Worm (Caenorhabditis elegans) whole organism, dauer: Measurements from ENCODE around the gene T07D1.3.

Source experiments
- unc-62 ChIP-seq: sonication (generic microtip); optimal IDR thresholded peaks from 2 replicates; lab custom pipeline; 2017; ENCODE audit warnings: missing biosample characterization, missing genetic modification reagents, missing genetic modification characterization

Gene T07D1.3

ce11 chrX:2447214-2447613 is 4.0 kb upstream of the T07D1.3 start:
- no peak for TF ChIP-seq unc-62

ce11 chrX:2446185-2446584 is 3.0 kb upstream of the T07D1.3 start:
- TF ChIP-seq unc-62 = no peak

ce11 chrX:2441163-2441562 is 2.0 kb downstream of the T07D1.3 start:
- no peak for TF ChIP-seq unc-62

- no peak for TF ChIP-seq unc-62
These were observed 3.5 kb downstream of the T07D1.3 start for ce11 chrX:2439728-2440127.

ce11 chrX:2439309-2439708 is 3.9 kb downstream of the T07D1.3 start:
- no peak for TF ChIP-seq unc-62

ce11 chrX:2438857-2439256 is 4.3 kb downstream of the T07D1.3 start, which contains the start of gene gid-2:
TSS of gene gid-2 (minus strand) at chrX:2438957.
- no peak for TF ChIP-seq unc-62

- no peak for TF ChIP-seq unc-62
These were observed 7.9 kb downstream of the T07D1.3 start for ce11 chrX:2435353-2435752.

ce11 chrX:2433805-2434204 is 9.4 kb downstream of the T07D1.3 start:
- no peak for TF ChIP-seq unc-62

- TF ChIP-seq unc-62 = no peak
These were observed 10.7 kb downstream of the T07D1.3 start for ce11 chrX:2432459-2432858.

ce11 chrX:2430317-2430716 is 12.9 kb downstream of the T07D1.3 start:
- no peak for TF ChIP-seq unc-62

ce11 chrX:2427404-2427803 is 15.8 kb downstream of the T07D1.3 start, which contains the start of gene gcy-31:
TSS of gene gcy-31 (minus strand) at chrX:2427504.
- TF ChIP-seq unc-62 = no peak

ce11 chrX:2426932-2427331 is 16.3 kb downstream of the T07D1.3 start:
- no peak for TF ChIP-seq unc-62

ce11 chrX:2425284-2425683 is 17.9 kb downstream of the T07D1.3 start:
- no peak for TF ChIP-seq unc-62

ce11 chrX:2422123-2422522 is 21.1 kb downstream of the T07D1.3 start:
- no peak for TF ChIP-seq unc-62

- no peak for TF ChIP-seq unc-62
These were observed 23.4 kb downstream of the T07D1.3 start, which contains the start of gene glr-7 for ce11 chrX:2419777-2420176. TSS of gene glr-7 (minus strand) at chrX:2419877.

ce11 chrX:2413277-2413676 is 29.9 kb downstream of the T07D1.3 start, which contains the start of gene hlh-15:
TSS of gene hlh-15 (minus strand) at chrX:2413377.
- TF ChIP-seq unc-62 = no peak

ce11 chrX:2410978-2411377 is 32.2 kb downstream of the T07D1.3 start:
- no peak for TF ChIP-seq unc-62

ce11 chrX:2409243-2409741 is 33.9 kb downstream of the T07D1.3 start, which contains the start of the genes C43H6.12 and trpp-12:
TSS of gene C43H6.12 (plus strand) at chrX:2409607.
TSS of gene trpp-12 (plus strand) at chrX:2409691.
- no peak for TF ChIP-seq unc-62

- TF ChIP-seq unc-62 = no peak
These were observed 36.0 kb downstream of the T07D1.3 start, which contains the start of gene mtpn-1 for ce11 chrX:2407167-2407566. TSS of gene mtpn-1 (plus strand) at chrX:2407467.
